Worm (Caenorhabditis elegans) whole organism, dauer: ENCODE measurements around the gene Y52E8A.2.

Experiments
- unc-62 ChIP-seq: sonication (generic microtip); optimal IDR thresholded peaks from 2 replicates; lab custom pipeline; 2017; ENCODE audit warnings: missing biosample characterization, missing genetic modification reagents, missing genetic modification characterization

Gene Y52E8A.2

DNA sequence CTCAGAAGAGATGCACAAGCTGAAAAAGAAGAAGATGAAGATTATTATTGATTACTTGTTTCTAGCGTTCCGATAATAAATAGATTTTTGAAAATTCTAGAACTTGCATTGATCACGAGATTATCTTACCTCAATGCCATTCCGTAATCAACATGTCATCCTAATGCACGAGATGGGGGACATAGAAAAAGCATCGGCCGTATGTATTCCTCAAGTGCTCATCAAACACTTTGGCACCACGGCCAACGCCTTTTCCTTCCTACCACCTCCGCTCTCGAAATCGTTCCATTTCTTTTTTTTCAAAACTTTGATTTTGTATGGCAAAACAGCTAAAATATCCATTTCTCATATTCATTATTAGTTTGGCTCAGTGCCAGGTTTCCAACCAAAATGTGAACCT lies 38.1 kb downstream of the Y52E8A.2 start, which contains the start of gene lat-2:
Gene lat-2, plus strand, starts transcription at position 301 of the 400 bp plus-strand sequence.
- TF ChIP-seq unc-62 (GFP tag; lab: Kevin White, UChicago): no peak

DNA sequence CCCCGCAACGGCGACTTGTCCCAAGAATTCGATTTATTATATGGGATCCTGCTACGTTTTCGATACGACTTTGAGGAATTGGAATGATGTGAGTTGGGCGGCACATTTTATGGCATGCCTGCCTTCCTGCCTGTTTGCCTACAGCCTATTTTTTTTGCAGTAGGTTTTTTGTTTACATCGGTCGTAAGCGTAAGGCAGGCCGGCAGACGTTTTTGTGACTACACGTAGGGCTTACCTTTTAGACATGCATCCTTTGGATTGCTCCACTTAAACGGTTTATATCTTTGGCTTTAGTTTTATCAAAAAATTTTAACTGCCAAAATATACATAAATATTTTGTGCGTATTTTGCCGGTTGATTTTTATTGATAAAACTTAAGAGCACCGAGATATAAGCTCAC lies 38.6 kb downstream of the Y52E8A.2 start:
- no peak for TF ChIP-seq unc-62 (GFP tag; lab: Kevin White, UChicago)

DNA sequence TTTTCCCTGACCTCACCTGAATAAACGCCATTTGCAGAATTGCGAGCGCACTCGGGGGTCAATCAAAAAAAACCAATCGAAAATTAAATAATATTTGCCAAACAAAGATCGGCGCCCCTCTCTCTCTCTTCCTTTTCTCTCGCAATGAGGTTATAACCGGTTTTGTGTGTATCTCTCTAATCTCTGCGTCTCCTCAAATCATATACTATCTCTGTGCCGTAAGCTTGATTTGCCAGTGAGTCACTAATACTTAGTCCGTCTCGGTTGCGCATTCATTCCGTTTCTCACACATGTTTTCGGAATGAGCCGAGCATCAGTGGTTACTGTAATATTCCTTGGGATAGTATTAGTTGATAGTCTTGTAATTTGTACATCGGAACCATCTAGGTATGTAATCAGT lies 41.5 kb downstream of the Y52E8A.2 start:
- TF ChIP-seq unc-62 (GFP tag; lab: Kevin White, UChicago): no peak

DNA sequence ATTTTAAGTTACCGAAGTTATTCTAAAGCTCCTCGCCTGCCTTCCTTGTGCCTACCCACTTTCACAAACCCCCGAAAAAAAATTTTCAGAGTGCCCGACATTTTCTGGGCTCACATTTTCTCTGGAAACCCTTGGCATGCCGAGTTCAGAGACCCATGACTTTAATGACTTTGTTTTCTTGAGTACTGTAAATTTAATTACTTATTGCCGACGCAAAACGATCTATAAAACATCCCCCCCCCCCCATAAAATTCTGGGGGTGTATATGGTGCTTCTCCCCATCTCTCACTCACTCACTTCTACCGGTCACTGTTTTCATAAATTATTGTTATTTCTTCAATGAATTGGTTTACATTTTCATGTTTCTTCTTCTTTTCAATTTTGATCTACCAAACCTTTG lies 47.3 kb downstream of the Y52E8A.2 start, which contains the start of gene try-9:
Gene try-9, plus strand, starts transcription at position 301 of the 400 bp plus-strand sequence.
- TF ChIP-seq unc-62 (GFP tag; lab: Kevin White, UChicago): no peak

DNA sequence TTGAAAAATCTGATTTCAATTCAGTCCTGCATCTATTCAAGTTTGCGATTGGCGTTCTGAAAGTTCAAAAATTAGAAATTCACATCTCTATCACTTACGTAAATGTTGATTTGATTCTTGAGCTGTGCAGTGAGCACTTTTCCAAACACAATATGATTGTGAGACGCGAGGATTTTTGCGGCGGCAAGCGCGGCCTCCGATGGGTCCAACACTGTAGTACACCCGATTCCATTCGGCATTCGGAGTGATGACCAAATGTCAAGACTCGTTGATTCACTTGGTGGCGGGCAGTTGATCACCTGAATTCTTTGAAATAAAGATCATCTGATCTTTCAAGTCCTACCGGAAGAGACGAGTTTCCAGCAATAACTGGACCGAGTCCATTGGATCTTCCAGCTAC lies 49.1 kb downstream of the Y52E8A.2 start:
- TF ChIP-seq unc-62 (GFP tag; lab: Kevin White, UChicago): no peak

DNA sequence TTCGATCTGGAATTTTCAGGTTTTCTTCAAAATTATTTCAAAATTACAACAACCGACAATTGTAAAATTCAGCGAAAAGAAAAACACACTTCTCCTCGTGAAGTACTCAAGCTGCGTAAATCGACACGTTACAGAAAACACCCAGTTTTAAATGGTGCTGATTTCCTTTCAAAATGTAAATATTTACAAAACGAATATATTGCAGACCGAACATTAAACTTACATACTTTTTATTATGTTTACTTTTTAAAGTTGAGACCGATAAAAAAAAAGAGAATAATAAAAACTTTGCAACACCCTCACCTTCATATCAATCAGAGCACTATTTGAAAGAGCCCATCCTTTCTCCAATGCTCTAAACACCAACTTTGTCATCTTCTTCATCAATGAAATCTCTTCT lies 50.2 kb downstream of the Y52E8A.2 start:
- TF ChIP-seq unc-62 (GFP tag; lab: Kevin White, UChicago): no peak
